Worm (Caenorhabditis elegans): Measurements from ENCODE around the gene ocam-1.
A peak's percentile ranks its signal among the peaks of the same experiment; 100 is the strongest.

Gene ocam-1

DNA sequence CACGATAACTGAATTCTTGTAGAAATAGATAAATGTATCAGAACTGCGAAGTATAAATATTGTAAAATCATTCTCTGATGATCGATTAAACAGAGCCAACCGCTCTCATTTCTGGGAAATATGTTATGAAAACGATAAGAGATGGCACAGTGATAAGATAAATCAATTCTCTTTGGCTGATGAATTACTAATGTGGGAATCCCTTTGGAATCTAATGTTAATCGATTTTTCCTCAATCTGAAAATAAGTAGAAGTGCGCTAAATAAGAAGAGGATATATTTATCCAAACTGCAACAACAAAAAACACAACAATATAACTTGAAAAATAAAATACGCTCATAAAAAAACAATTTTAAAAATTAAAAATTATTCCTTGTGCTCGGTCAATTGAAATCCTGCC is 15.3 kb upstream of the ocam-1 start, which contains the start of gene cest-2.3:
TSS of gene cest-2.3 (minus strand) at position 101 of the 400 bp plus-strand sequence.
- TF ChIP-seq ama-1 (optimal IDR thresholded peaks at IDR 0.05) (no peak), nhr-237 (tag; optimal IDR thresholded peaks at IDR 0.05) (no peak), zag-1 (tag; optimal IDR thresholded peaks at IDR 0.05) (no peak), egl-27 (tag; optimal IDR thresholded peaks at IDR 0.05) (no peak), unc-62 (GFP tag; optimal IDR thresholded peaks at IDR 0.05) (no peak), ztf-1 (GFP tag; conservative IDR thresholded peaks at IDR 0.05) (no peak), blmp-1 (tag; optimal IDR thresholded peaks at IDR 0.05; ENCODE audit: insufficient read depth) (no peak), mdl-1 (tag; optimal IDR thresholded peaks at IDR 0.05) (no peak), Y55F3AM.14 (GFP tag; optimal IDR thresholded peaks at IDR 0.05) (no peak), gmeb-1 (tag; optimal IDR thresholded peaks at IDR 0.05) (no peak)

DNA sequence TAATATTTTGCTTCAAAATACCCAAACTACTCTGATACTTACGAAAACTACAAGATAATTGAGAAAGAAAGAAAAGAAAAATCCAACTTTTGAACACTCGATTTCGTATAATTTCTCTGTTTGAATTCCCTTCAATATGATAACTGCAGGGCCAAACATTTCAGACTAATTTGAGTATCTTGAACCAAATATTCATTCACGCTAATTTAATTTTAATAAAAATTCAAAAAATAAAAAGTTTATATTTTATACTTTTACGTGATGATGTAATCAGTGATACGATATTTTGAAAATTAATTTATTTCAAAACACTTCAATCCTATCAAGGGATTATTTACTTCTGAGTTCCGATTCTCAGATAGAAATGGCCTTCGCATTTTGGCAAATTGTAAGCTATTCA is 12.4 kb upstream of the ocam-1 start, which contains the start of gene ZC376.8:
TSS of gene ZC376.8 (plus strand) at position 301 of the 400 bp plus-strand sequence.
- TF ChIP-seq crh-2 (tag; optimal IDR thresholded peaks at IDR 0.05) (no peak), mdl-1 (tag; optimal IDR thresholded peaks at IDR 0.05) (no peak), ceh-82 (tag; optimal IDR thresholded peaks at IDR 0.05) (no peak), F13H6.1 (tag; optimal IDR thresholded peaks at IDR 0.05) (no peak), elt-1 (tag; optimal IDR thresholded peaks at IDR 0.05) (no peak), R02D3.7 (tag; optimal IDR thresholded peaks at IDR 0.05) (no peak), nhr-25 (tag; optimal IDR thresholded peaks at IDR 0.05) (no peak), ZK546.5 (tag; optimal IDR thresholded peaks at IDR 0.05) (no peak), zag-1 (tag; optimal IDR thresholded peaks at IDR 0.05) (no peak), mbf-1 (tag; optimal IDR thresholded peaks at IDR 0.05) (no peak), ceh-16 (tag; optimal IDR thresholded peaks at IDR 0.05) (no peak), nhr-237 (tag; optimal IDR thresholded peaks at IDR 0.05) (no peak), sma-9 (GFP tag; optimal IDR thresholded peaks at IDR 0.05) (no peak), sma-9 (tag; optimal IDR thresholded peaks at IDR 0.05) (no peak), peb-1 (tag; optimal IDR thresholded peaks at IDR 0.05) (no peak), nhr-12 (tag; optimal IDR thresholded peaks at IDR 0.05) (no peak)

DNA sequence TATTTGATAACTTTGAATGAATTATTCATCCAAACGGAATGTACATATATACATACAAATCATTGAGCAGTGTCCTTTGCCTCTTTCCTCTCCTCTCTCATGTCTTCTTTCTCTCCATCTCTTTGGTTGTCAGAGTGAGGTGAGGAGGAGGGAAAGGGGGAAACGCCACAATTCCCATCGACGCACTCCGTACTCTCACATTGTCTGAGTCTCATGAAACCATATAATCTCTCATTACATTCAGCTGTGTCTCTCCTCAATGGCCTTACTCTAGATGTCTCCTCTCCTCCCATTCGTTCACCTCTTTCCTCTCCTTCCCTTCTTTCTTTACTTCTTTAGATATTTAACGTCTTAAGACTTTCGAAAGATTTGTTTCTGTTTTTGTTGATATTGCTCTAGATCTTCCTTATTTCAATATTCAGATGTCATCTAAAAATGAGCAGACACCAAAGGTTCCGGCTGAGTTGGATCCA is 10.2 kb upstream of the ocam-1 start, which contains the start of gene ceh-74:
TSS of gene ceh-74 (plus strand) at position 423 of the 473 bp plus-strand sequence.
- TF ChIP-seq C34F6.9 (tag; optimal IDR thresholded peaks at IDR 0.05) (peak; percentile 61), nhr-11 (tag; optimal IDR thresholded peaks at IDR 0.05) (no peak), F13H6.1 (tag; optimal IDR thresholded peaks at IDR 0.05) (peak; percentile 16), nhr-129 (tag; optimal IDR thresholded peaks at IDR 0.05) (peak; percentile 50), sma-9 (GFP tag; optimal IDR thresholded peaks at IDR 0.05) (peak; percentile 7), sma-9 (tag; optimal IDR thresholded peaks at IDR 0.05) (no peak)

DNA sequence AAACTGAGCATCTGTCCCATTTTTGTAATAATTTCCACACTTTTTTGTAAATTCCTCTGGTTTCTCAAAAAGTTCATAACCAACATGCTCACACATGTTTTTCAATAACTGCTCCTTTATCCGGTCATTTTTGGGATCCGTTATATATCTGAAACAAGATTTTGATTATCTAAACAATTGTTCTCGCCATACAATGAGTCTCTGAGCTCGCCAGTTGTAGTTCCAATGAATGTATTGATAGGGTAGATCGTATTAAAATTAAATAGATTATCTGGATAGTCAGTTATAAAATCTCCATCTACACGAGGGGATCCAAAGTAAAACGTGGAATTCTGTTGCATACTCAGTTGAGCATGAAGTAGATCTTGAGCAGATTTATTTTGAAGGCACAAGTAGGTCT is 9.0 kb upstream of the ocam-1 start:
- TF ChIP-seq C34F6.9 (tag; optimal IDR thresholded peaks at IDR 0.05): no peak
- TF ChIP-seq unc-39 (tag; optimal IDR thresholded peaks at IDR 0.05): no peak
- no peak for TF ChIP-seq crh-2 (tag; optimal IDR thresholded peaks at IDR 0.05)
- no peak for TF ChIP-seq dmd-4 (tag; optimal IDR thresholded peaks at IDR 0.05)

DNA sequence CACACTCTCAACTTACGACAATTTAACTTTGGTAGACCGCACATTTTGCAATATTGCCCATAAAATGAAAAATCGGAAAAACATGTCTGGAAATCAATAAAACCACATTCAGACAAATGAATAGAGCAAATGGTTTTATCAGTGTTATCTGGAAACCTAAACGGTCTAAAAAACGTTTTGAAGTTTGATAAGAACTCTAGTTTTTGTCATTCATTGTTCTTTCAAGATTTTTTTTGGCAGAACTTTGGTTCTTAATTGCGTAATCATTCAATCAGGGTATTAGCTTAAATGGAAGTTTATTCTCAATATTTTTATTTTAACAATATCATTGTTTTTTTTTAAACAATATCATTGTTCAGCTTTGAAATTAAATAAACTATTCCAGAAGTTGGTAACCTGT is 7.7 kb upstream of the ocam-1 start, which contains the start of gene cest-2.2:
TSS of gene cest-2.2 (minus strand) at position 140 of the 400 bp plus-strand sequence.
- TF ChIP-seq nhr-21 (tag; optimal IDR thresholded peaks at IDR 0.05) (no peak), fos-1 (tag; optimal IDR thresholded peaks at IDR 0.05) (peak; percentile 59)

DNA sequence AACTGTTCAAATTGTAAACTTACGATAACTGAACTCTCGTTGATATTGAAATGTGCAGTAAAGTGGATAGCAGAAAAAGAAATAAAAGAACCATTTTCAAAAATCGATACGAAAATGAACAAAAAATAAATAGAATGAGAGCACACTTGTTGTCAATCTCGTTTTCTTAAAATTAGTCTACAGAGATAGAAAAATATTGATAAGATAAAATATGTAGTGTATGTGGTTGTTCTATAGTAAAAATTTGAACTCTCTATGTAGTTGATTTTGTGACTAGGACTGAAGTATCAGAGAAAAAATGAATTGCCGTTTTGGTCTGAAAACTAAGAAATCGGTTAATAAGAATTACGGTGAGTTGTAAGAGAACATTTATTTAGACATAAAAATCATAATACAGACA is 3.8 kb upstream of the ocam-1 start, which contains the start of gene cest-2.1:
TSS of gene cest-2.1 (minus strand) at position 198 of the 400 bp plus-strand sequence.
- TF ChIP-seq nhr-23 (tag; optimal IDR thresholded peaks at IDR 0.05): no peak
- no peak for TF ChIP-seq ceh-82 (tag; optimal IDR thresholded peaks at IDR 0.05)
- no peak for TF ChIP-seq zag-1 (tag; optimal IDR thresholded peaks at IDR 0.05)
- TF ChIP-seq ztf-4 (tag; optimal IDR thresholded peaks at IDR 0.05): no peak
- no peak for TF ChIP-seq ceh-16 (tag; optimal IDR thresholded peaks at IDR 0.05)
- no peak for TF ChIP-seq dmd-4 (tag; optimal IDR thresholded peaks at IDR 0.05)
- no peak for TF ChIP-seq alr-1 (tag; optimal IDR thresholded peaks at IDR 0.05)
- TF ChIP-seq elt-3 (tag; optimal IDR thresholded peaks at IDR 0.05): no peak
- TF ChIP-seq lin-11 (tag; optimal IDR thresholded peaks at IDR 0.05): no peak
- TF ChIP-seq crh-2 (tag; optimal IDR thresholded peaks at IDR 0.05): no peak
- no peak for TF ChIP-seq sma-3 (GFP tag; optimal IDR thresholded peaks at IDR 0.05)
- TF ChIP-seq mdl-1 (tag; optimal IDR thresholded peaks at IDR 0.05): no peak
- no peak for TF ChIP-seq lsy-2 (tag; optimal IDR thresholded peaks at IDR 0.05)
- no peak for TF ChIP-seq nhr-77 (tag; optimal IDR thresholded peaks at IDR 0.05)
- no peak for TF ChIP-seq peb-1 (tag; optimal IDR thresholded peaks at IDR 0.05)
- TF ChIP-seq elt-1 (tag; optimal IDR thresholded peaks at IDR 0.05): no peak
- no peak for TF ChIP-seq nhr-237 (tag; optimal IDR thresholded peaks at IDR 0.05)

Measured in whole organism, L2 larva.